Fruit fly (Drosophila melanogaster): ENCODE results near the gene kst.

DNA sequence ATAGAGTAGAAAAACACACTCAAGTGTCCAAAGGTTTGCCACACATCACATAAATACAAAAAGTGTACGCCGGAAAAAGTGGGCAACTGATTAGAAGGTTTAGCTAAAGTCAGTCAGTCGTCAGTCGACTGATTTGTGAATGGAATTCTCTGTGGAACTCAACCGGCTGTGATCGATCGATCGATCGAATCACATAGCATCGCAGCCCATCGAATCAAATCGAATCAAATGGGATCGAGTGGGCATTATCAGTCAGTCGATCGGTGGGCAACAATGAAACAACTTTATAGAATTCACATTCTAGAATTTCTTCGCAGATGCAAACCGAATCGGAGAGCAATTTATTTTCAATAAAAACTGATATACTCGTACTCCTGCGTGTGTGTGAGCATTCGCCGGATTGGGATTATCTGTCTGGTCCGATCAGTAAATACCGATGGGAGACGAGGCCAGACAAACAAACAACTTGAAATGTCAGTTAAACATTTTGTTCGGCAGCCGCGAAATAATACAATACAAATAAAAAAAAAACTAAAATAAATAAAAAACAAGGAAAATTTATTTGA is 79.1 kb downstream of the kst start:
- TF ChIP-seq gem (tag; optimal IDR thresholded peaks at IDR 0.05) (no peak), Fer3 (tag; optimal IDR thresholded peaks at IDR 0.05) (no peak), so (GFP tag; IDR thresholded peaks at IDR 0.05) (no peak), Hr3 (GFP tag; optimal IDR thresholded peaks at IDR 0.05) (no peak)
